Worm (Caenorhabditis elegans) whole organism, early embryonic: ENCODE results near the gene C42C1.8.

ENCODE experiments used
- B0310.2 ChIP-seq: sonication (generic microtip); optimal IDR thresholded peaks from 2 replicates; lab custom pipeline; 2016; ENCODE audit warnings: mild to moderate bottlenecking, missing genetic modification characterization, missing compliant biosample characterization
- F13C5.2 ChIP-seq: sonication (generic microtip); optimal IDR thresholded peaks from 2 replicates; lab custom pipeline; 2017; ENCODE audit warnings: mild to moderate bottlenecking, missing genetic modification characterization, inconsistent platforms, missing compliant biosample characterization
- aly-1 ChIP-seq: sonication (generic microtip); optimal IDR thresholded peaks from 2 replicates; lab custom pipeline; 2016; ENCODE audit warnings: missing genetic modification characterization, missing compliant biosample characterization
- ama-1 ChIP-seq: fragments of 150-350 bp; optimal IDR thresholded peaks from 2 replicates; lab custom pipeline; 2014
- ceh-13 ChIP-seq: fragments of 200-800 bp; sonication (Bioruptor generic); optimal IDR thresholded peaks from 2 replicates; lab custom pipeline; 2018; ENCODE audit warnings: mild to moderate bottlenecking, missing genetic modification characterization, missing compliant biosample characterization
- ceh-36 ChIP-seq: sonication (generic microtip); optimal IDR thresholded peaks from 2 replicates; lab custom pipeline; 2016; ENCODE audit warnings: missing genetic modification characterization, inconsistent platforms, missing compliant biosample characterization
- ets-7 ChIP-seq: sonication (generic microtip); optimal IDR thresholded peaks from 2 replicates; lab custom pipeline; 2016; ENCODE audit warnings: missing genotype, missing genetic modification characterization, missing compliant biosample characterization
- flt-1 ChIP-seq: fragments of 200-800 bp; sonication (Bioruptor generic); IDR thresholded peaks from 2 replicates; pipeline ENCODE4 v1.3.6; 2022; ENCODE audit warnings: missing genetic modification characterization, missing compliant biosample characterization
- hmbx-1 ChIP-seq: sonication (generic microtip); optimal IDR thresholded peaks from 2 replicates; lab custom pipeline; 2016; ENCODE audit warnings: mild to moderate bottlenecking, missing genetic modification characterization, missing compliant biosample characterization
- hmg-4 ChIP-seq: fragments of 200-800 bp; sonication (Bioruptor generic); optimal IDR thresholded peaks from 2 replicates; lab custom pipeline; 2018; ENCODE audit warnings: mild to moderate bottlenecking, missing genetic modification characterization, missing compliant biosample characterization
- hnd-1 ChIP-seq: sonication (generic microtip); optimal IDR thresholded peaks from 2 replicates; lab custom pipeline; 2016; ENCODE audit warnings: missing genetic modification characterization, missing compliant biosample characterization
- pes-1 ChIP-seq: fragments of 200-800 bp; sonication (Bioruptor generic); IDR thresholded peaks from 2 replicates; pipeline ENCODE4 v1.3.6; 2022; ENCODE audit warnings: missing genetic modification reagents, missing genetic modification characterization, missing compliant biosample characterization
- scrt-1 ChIP-seq: fragments of 200-800 bp; sonication (Bioruptor generic); IDR thresholded peaks from 2 replicates; pipeline ENCODE4 v1.3.6; 2022; ENCODE audit warnings: missing genetic modification characterization, missing compliant biosample characterization
- sea-1 ChIP-seq: fragments of 200-800 bp; sonication (Bioruptor generic); conservative IDR thresholded peaks from 2 replicates; pipeline ENCODE4 v1.3.6; 2022; ENCODE audit warnings: missing genetic modification characterization, missing compliant biosample characterization
- tbx-11 ChIP-seq: fragments of 200-800 bp; sonication (Bioruptor generic); IDR thresholded peaks from 2 replicates; pipeline ENCODE4 v1.3.6; 2022; ENCODE audit warnings: missing genetic modification characterization, missing compliant biosample characterization
- tbx-37 ChIP-seq: fragments of 200-800 bp; sonication (Bioruptor generic); conservative IDR thresholded peaks from 2 replicates; pipeline ENCODE4 v1.3.6; 2022; ENCODE audit warnings: missing genetic modification reagents, missing genetic modification characterization, missing compliant biosample characterization
- tra-4 ChIP-seq: sonication (generic microtip); optimal IDR thresholded peaks from 2 replicates; lab custom pipeline; 2017; ENCODE audit warnings: missing genetic modification characterization, missing compliant biosample characterization

The C42C1.8 gene

ce11 chrIV:12290744-12291143 is at the start of gene C42C1.8:
C42C1.8 (plus strand) TSS chrIV:12291044.
- no peak for TF ChIP-seq ceh-36 (tag; lab: Kevin White, UChicago)

ce11 chrIV:12244706-12245105 is 46.1 kb upstream of the C42C1.8 start, which contains the start of gene sre-15:
sre-15 (minus strand) TSS chrIV:12244806.
- no peak for TF ChIP-seq ets-7 (tag; lab: Kevin White, UChicago)
- no peak for TF ChIP-seq hmg-4
- no peak for TF ChIP-seq ama-1 (lab: Kevin White, UChicago)
- TF ChIP-seq F13C5.2: no peak
- TF ChIP-seq tbx-11 (GFP tag; lab: Robert Waterston, UW): no peak
- TF ChIP-seq tra-4 (tag; lab: Kevin White, UChicago): no peak
- no peak for TF ChIP-seq B0310.2 (tag; lab: Kevin White, UChicago)
- TF ChIP-seq ceh-13 (GFP tag; lab: Kevin White, UChicago): no peak
- no peak for TF ChIP-seq flt-1
- no peak for TF ChIP-seq tbx-37 (GFP tag; lab: Robert Waterston, UW)
- TF ChIP-seq hnd-1 (tag; lab: Kevin White, UChicago): no peak
- no peak for TF ChIP-seq sea-1 (GFP tag; lab: Robert Waterston, UW)
- no peak for TF ChIP-seq aly-1
- no peak for TF ChIP-seq scrt-1 (GFP tag; lab: Robert Waterston, UW)
- no peak for TF ChIP-seq hmbx-1 (tag; lab: Kevin White, UChicago)
- TF ChIP-seq pes-1 (GFP tag; lab: Robert Waterston, UW): no peak

- TF ChIP-seq ceh-36 (tag; lab: Kevin White, UChicago) (no peak), sea-1 (GFP tag; lab: Robert Waterston, UW) (no peak), scrt-1 (GFP tag; lab: Robert Waterston, UW) (no peak), B0310.2 (tag; lab: Kevin White, UChicago) (no peak), ets-7 (tag; lab: Kevin White, UChicago) (no peak), ceh-13 (GFP tag; lab: Kevin White, UChicago) (no peak), aly-1 (no peak), tbx-11 (GFP tag; lab: Robert Waterston, UW) (no peak), hmg-4 (no peak), flt-1 (no peak), tbx-37 (GFP tag; lab: Robert Waterston, UW) (no peak), hnd-1 (tag; lab: Kevin White, UChicago) (no peak), pes-1 (GFP tag; lab: Robert Waterston, UW) (no peak)
These were observed 38.3 kb upstream of the C42C1.8 start, which contains the start of gene dnj-26 for ce11 chrIV:12252579-12252978. dnj-26 (minus strand) TSS chrIV:12252679.

- TF ChIP-seq ama-1 (lab: Kevin White, UChicago) (no peak), tra-4 (tag; lab: Kevin White, UChicago) (no peak), ceh-36 (tag; lab: Kevin White, UChicago) (no peak), ceh-13 (GFP tag; lab: Kevin White, UChicago) (no peak), hnd-1 (tag; lab: Kevin White, UChicago) (no peak), aly-1 (no peak), tbx-37 (GFP tag; lab: Robert Waterston, UW) (no peak), tbx-11 (GFP tag; lab: Robert Waterston, UW) (no peak), pes-1 (GFP tag; lab: Robert Waterston, UW) (no peak), hmbx-1 (tag; lab: Kevin White, UChicago) (no peak), F13C5.2 (no peak), ets-7 (tag; lab: Kevin White, UChicago) (no peak), B0310.2 (tag; lab: Kevin White, UChicago) (no peak), flt-1 (no peak), sea-1 (GFP tag; lab: Robert Waterston, UW) (no peak), scrt-1 (GFP tag; lab: Robert Waterston, UW) (no peak), hmg-4 (no peak)
These were observed 31.5 kb upstream of the C42C1.8 start, which contains the start of gene Y39C12A.9 for ce11 chrIV:12259161-12259870. Y39C12A.9 (minus strand) TSS chrIV:12259211.

ce11 chrIV:12261353-12261752 is 29.5 kb upstream of the C42C1.8 start, which contains the start of gene sre-14:
sre-14 (minus strand) TSS chrIV:12261453.
- no peak for TF ChIP-seq ceh-36 (tag; lab: Kevin White, UChicago)
- no peak for TF ChIP-seq tbx-11 (GFP tag; lab: Robert Waterston, UW)
- TF ChIP-seq F13C5.2: no peak
- TF ChIP-seq ama-1 (lab: Kevin White, UChicago): no peak
- no peak for TF ChIP-seq scrt-1 (GFP tag; lab: Robert Waterston, UW)

- TF ChIP-seq B0310.2 (tag; lab: Kevin White, UChicago) (no peak), aly-1 (no peak), pes-1 (GFP tag; lab: Robert Waterston, UW) (no peak), tbx-11 (GFP tag; lab: Robert Waterston, UW) (no peak), ceh-36 (tag; lab: Kevin White, UChicago) (no peak), tra-4 (tag; lab: Kevin White, UChicago) (no peak), hnd-1 (tag; lab: Kevin White, UChicago) (no peak), ceh-13 (GFP tag; lab: Kevin White, UChicago) (no peak), ama-1 (lab: Kevin White, UChicago) (no peak)
These were observed 25.0 kb upstream of the C42C1.8 start for ce11 chrIV:12265877-12266276.

- TF ChIP-seq F13C5.2 (peak; percentile 34), pes-1 (GFP tag; lab: Robert Waterston, UW) (no peak)
These were observed 22.4 kb upstream of the C42C1.8 start, which contains the start of the genes ppm-1.H and rpl-34 for ce11 chrIV:12268272-12269045. ppm-1.H (minus strand) TSS chrIV:12268322. rpl-34 (plus strand) TSS chrIV:12268995.
